Fruit fly (Drosophila melanogaster): ENCODE results near the gene APC4.

The APC4 gene

dm6 chrX:9134922-9135453 lies 52.3 kb downstream of the APC4 start, which contains the start of gene fend:
Gene fend (minus strand): TSS chrX:9135099.
- TF ChIP-seq gl (tag; optimal IDR thresholded peaks at IDR 0.05) = no peak
- peak; percentile 2 for TF ChIP-seq CG9948 (tag; optimal IDR thresholded peaks at IDR 0.05)
- TF ChIP-seq Pif1A (GFP tag; optimal IDR thresholded peaks at IDR 0.05) = no peak
- TF ChIP-seq CG13204 (GFP tag; optimal IDR thresholded peaks at IDR 0.05) = no peak
- TF ChIP-seq D1 (tag; optimal IDR thresholded peaks at IDR 0.05) = no peak
- TF ChIP-seq CG8159 (tag; optimal IDR thresholded peaks at IDR 0.05) = peak; percentile 62
- TF ChIP-seq EcR (GFP tag; optimal IDR thresholded peaks at IDR 0.05) = no peak
- TF ChIP-seq Pif1B (GFP tag; optimal IDR thresholded peaks at IDR 0.05) = peak; percentile 49
- peak; percentile 43 for TF ChIP-seq CG8301 (tag; optimal IDR thresholded peaks at IDR 0.05)
- no peak for TF ChIP-seq CG17806 (tag; optimal IDR thresholded peaks at IDR 0.05)
- TF ChIP-seq CG12605 (GFP tag; IDR thresholded peaks at IDR 0.05) = no peak
- no peak for TF ChIP-seq CG4496 (GFP tag; IDR thresholded peaks at IDR 0.05)
- TF ChIP-seq CG32121 (GFP tag; IDR thresholded peaks at IDR 0.05) = 0 out of 2 replicates have a peak, but pooled peaks have one; percentile 27
- TF ChIP-seq CG10348 (GFP tag; IDR thresholded peaks at IDR 0.05) = no peak
- TF ChIP-seq CG14655 (GFP tag; optimal IDR thresholded peaks at IDR 0.05) = peak; percentile 49
- no peak for TF ChIP-seq Ets98B (GFP tag; IDR thresholded peaks at IDR 0.05)
- TF ChIP-seq Snoo (tag; optimal IDR thresholded peaks at IDR 0.05) = peak; percentile 7
- peak; percentile 52 for TF ChIP-seq CG15710 (tag; optimal IDR thresholded peaks at IDR 0.05)
- TF ChIP-seq fd96Ca (GFP tag; IDR thresholded peaks at IDR 0.05) = no peak
- TF ChIP-seq rn (GFP tag; IDR thresholded peaks at IDR 0.05) = no peak
- peak; percentile 41 for TF ChIP-seq CG34367 (tag; optimal IDR thresholded peaks at IDR 0.05)
